Fruit fly (Drosophila melanogaster) whole organism, embryonic: ENCODE results near the gene Send2.

Experiments
- Ada2b ChIP-seq: fragments of 200-800 bp; sonication (Bioruptor generic); IDR thresholded peaks from 2 replicates; pipeline ENCODE4 v1.3.6; 2022; ENCODE audit warnings: missing biosample characterization, missing genetic modification characterization
- BEAF-32 ChIP-seq: fragments of 200-800 bp; sonication (Bioruptor generic); optimal IDR thresholded peaks from 3 replicates; lab custom pipeline; 2017; ENCODE audit warnings: missing biosample characterization, missing genetic modification characterization, mild to moderate bottlenecking, moderate library complexity, missing genetic modification reagents
- Bteb2 ChIP-seq: fragments of 200-800 bp; sonication (Bioruptor generic); optimal IDR thresholded peaks from 2 replicates; lab custom pipeline; 2016; ENCODE audit warnings: missing biosample characterization, missing genetic modification characterization
- CG11085 ChIP-seq: fragments of 200-800 bp; sonication (Bioruptor generic); IDR thresholded peaks from 2 replicates; pipeline ENCODE4 v1.3.6; 2022; ENCODE audit warnings: missing biosample characterization, missing genetic modification characterization
- CG12071 ChIP-seq: fragments of 200-800 bp; sonication (Bioruptor generic); optimal IDR thresholded peaks from 3 replicates; lab custom pipeline; 2018; ENCODE audit warnings: missing biosample characterization, mild to moderate bottlenecking, missing genetic modification characterization
- CG1233 ChIP-seq: fragments of 200-800 bp; sonication (Bioruptor generic); optimal IDR thresholded peaks from 4 replicates; lab custom pipeline; 2018; ENCODE audit warnings: missing biosample characterization, mild to moderate bottlenecking, missing genetic modification characterization
- CG2199 ChIP-seq: fragments of 200-800 bp; sonication (Bioruptor generic); IDR thresholded peaks from 3 replicates; pipeline ENCODE4 v1.3.6; 2022; ENCODE audit warnings: missing biosample characterization, missing genetic modification characterization
- CG2678 ChIP-seq: fragments of 200-800 bp; sonication (Bioruptor generic); optimal IDR thresholded peaks from 3 replicates; lab custom pipeline; 2019; ENCODE audit warnings: missing biosample characterization, mild to moderate bottlenecking, missing genetic modification characterization, moderate library complexity
- CG3065 ChIP-seq: fragments of 200-800 bp; sonication (Bioruptor generic); optimal IDR thresholded peaks from 2 replicates; lab custom pipeline; 2016; ENCODE audit warnings: missing biosample characterization, missing genetic modification characterization
- CG3726 ChIP-seq: fragments of 200-800 bp; sonication (Bioruptor generic); IDR thresholded peaks from 3 replicates; pipeline ENCODE4, ENCODE4 v1.3.6; 2022; ENCODE audit warnings: missing biosample characterization, missing genetic modification characterization
- CG4404 ChIP-seq: fragments of 200-800 bp; sonication (Bioruptor generic); IDR thresholded peaks from 2 replicates; pipeline ENCODE4 v1.3.6; 2022; ENCODE audit warnings: missing biosample characterization, missing genetic modification characterization
- CG5953 ChIP-seq: fragments of 200-800 bp; sonication (Bioruptor generic); IDR thresholded peaks from 2 replicates; pipeline ENCODE4 v1.3.6; 2022; ENCODE audit warnings: missing biosample characterization, missing genetic modification characterization
- CG6175 ChIP-seq: fragments of 200-800 bp; sonication (Bioruptor generic); IDR thresholded peaks from 3 replicates; pipeline ENCODE4 v1.3.6; 2022; ENCODE audit warnings: missing biosample characterization, missing genetic modification characterization
- CG6813 ChIP-seq: fragments of 200-800 bp; sonication (Bioruptor generic); optimal IDR thresholded peaks from 2 replicates; lab custom pipeline; 2017; ENCODE audit warnings: missing biosample characterization, missing genetic modification characterization, mild to moderate bottlenecking, moderate library complexity, missing genetic modification reagents
- CG8290 ChIP-seq, 3 experiments: fragments of 200-800 bp; sonication (Bioruptor generic); optimal IDR thresholded peaks; 2 replicates each; lab custom pipeline; 2016 to 2019; ENCODE audit warnings: missing biosample characterization in 3 of 3, missing genetic modification characterization in 3 of 3, mild to moderate bottlenecking in 2 of 3, moderate library complexity in 1 of 3
- Ets65A ChIP-seq: fragments of 200-800 bp; sonication (Bioruptor generic); peaks from one replicate; lab custom pipeline; 2016; ENCODE audit warnings: missing biosample characterization, missing genetic modification characterization
- Ets97D ChIP-seq: fragments of 200-800 bp; sonication (Bioruptor generic); optimal IDR thresholded peaks from 3 replicates; lab custom pipeline; 2016; ENCODE audit warnings: missing biosample characterization, missing genetic modification characterization
- HLH4C ChIP-seq: fragments of 200-800 bp; sonication (Bioruptor generic); IDR thresholded peaks from 3 replicates; pipeline ENCODE4 v1.3.6; 2022; ENCODE audit warnings: missing biosample characterization, missing genetic modification characterization; ENCODE audit not compliant: partially characterized antibody
- HLHmδ ChIP-seq: fragments of 200-800 bp; sonication (Bioruptor generic); optimal IDR thresholded peaks from 2 replicates; lab custom pipeline; 2018; ENCODE audit warnings: missing biosample characterization, mild to moderate bottlenecking, missing genetic modification characterization, moderate library complexity
- MTF-1 ChIP-seq: fragments of 200-800 bp; sonication (Bioruptor generic); optimal IDR thresholded peaks from 2 replicates; lab custom pipeline; 2018; ENCODE audit warnings: missing biosample characterization, mild to moderate bottlenecking, missing genetic modification characterization, borderline replicate concordance
- Mad ChIP-seq: fragments of 200-800 bp; sonication (Bioruptor generic); optimal IDR thresholded peaks from 2 replicates; lab custom pipeline; 2016; ENCODE audit warnings: missing biosample characterization, missing genetic modification characterization
- Max ChIP-seq: fragments of 200-800 bp; sonication (Bioruptor generic); optimal IDR thresholded peaks from 2 replicates; lab custom pipeline; 2016; ENCODE audit warnings: missing biosample characterization, mild to moderate bottlenecking, missing genetic modification characterization
- NC2β ChIP-seq: fragments of 200-800 bp; sonication (Bioruptor generic); optimal IDR thresholded peaks from 2 replicates; lab custom pipeline; 2016; ENCODE audit warnings: missing biosample characterization, missing genetic modification characterization
- Nf-YC ChIP-seq: fragments of 200-800 bp; optimal IDR thresholded peaks from 3 replicates; lab custom pipeline; 2019; ENCODE audit warnings: missing biosample characterization, mild to moderate bottlenecking, missing genetic modification characterization, moderate library complexity
- Ravus ChIP-seq: fragments of 200-800 bp; sonication (Bioruptor generic); IDR thresholded peaks from 2 replicates; pipeline ENCODE4 v1.3.6; 2022; ENCODE audit warnings: missing biosample characterization, missing genetic modification characterization
- Rfx ChIP-seq: fragments of 200-800 bp; sonication (Bioruptor generic); IDR thresholded peaks from 2 replicates; pipeline ENCODE4 v1.3.6; 2022; ENCODE audit warnings: missing biosample characterization, missing genetic modification characterization
- Rx ChIP-seq: fragments of 200-800 bp; sonication (Bioruptor generic); IDR thresholded peaks from 2 replicates; pipeline ENCODE4 v1.3.6; 2022; ENCODE audit warnings: missing biosample characterization, missing genetic modification characterization
- Side ChIP-seq: fragments of 200-800 bp; sonication (Bioruptor generic); optimal IDR thresholded peaks from 2 replicates; lab custom pipeline; 2016; ENCODE audit warnings: missing biosample characterization, missing genetic modification characterization
- Sry-β ChIP-seq: fragments of 200-800 bp; sonication (Bioruptor generic); optimal IDR thresholded peaks from 2 replicates; lab custom pipeline; 2018; ENCODE audit warnings: missing biosample characterization, mild to moderate bottlenecking, missing genetic modification characterization, moderate library complexity
- Ssrp ChIP-seq: fragments of 200-800 bp; sonication (Bioruptor generic); optimal IDR thresholded peaks from 2 replicates; lab custom pipeline; 2018; ENCODE audit warnings: missing biosample characterization, mild to moderate bottlenecking, missing genetic modification characterization, moderate library complexity
- Vsx1 ChIP-seq: fragments of 200-800 bp; sonication (Bioruptor generic); optimal IDR thresholded peaks from 2 replicates; lab custom pipeline; 2017; ENCODE audit warnings: missing biosample characterization, mild to moderate bottlenecking, missing genetic modification characterization, missing genetic modification reagents
- YL-1 ChIP-seq: fragments of 200-800 bp; sonication (Bioruptor generic); optimal IDR thresholded peaks from 3 replicates; lab custom pipeline; 2017; ENCODE audit warnings: missing biosample characterization, mild to moderate bottlenecking, missing genetic modification characterization
- ab ChIP-seq: fragments of 200-800 bp; sonication (Bioruptor generic); optimal IDR thresholded peaks from 2 replicates; lab custom pipeline; 2016; ENCODE audit warnings: missing biosample characterization, missing genetic modification characterization
- amos ChIP-seq: fragments of 200-800 bp; sonication (Bioruptor generic); IDR thresholded peaks from 2 replicates; pipeline ENCODE4 v1.3.6; 2022; ENCODE audit warnings: missing biosample characterization, missing genetic modification characterization; ENCODE audit not compliant: partially characterized antibody
- ash1 ChIP-seq: fragments of 200-800 bp; sonication (Bioruptor generic); optimal IDR thresholded peaks from 2 replicates; lab custom pipeline; 2018; ENCODE audit warnings: missing biosample characterization, mild to moderate bottlenecking, missing genetic modification characterization
- cad ChIP-seq: fragments of >200 bp; optimal IDR thresholded peaks from 2 replicates; lab custom pipeline; 2017; ENCODE audit warnings: missing biosample characterization, missing genetic modification characterization
- chm ChIP-seq: fragments of 200-800 bp; sonication (Bioruptor generic); IDR thresholded peaks from 2 replicates; pipeline ENCODE4 v1.3.6; 2022; ENCODE audit warnings: missing biosample characterization, missing genetic modification characterization
- ci ChIP-seq: fragments of 200-800 bp; sonication (Bioruptor generic); IDR thresholded peaks from 3 replicates; pipeline ENCODE4 v1.3.6; 2022; ENCODE audit warnings: missing biosample characterization, missing genetic modification characterization
- dm ChIP-seq: fragments of 200-800 bp; sonication (Bioruptor generic); optimal IDR thresholded peaks from 3 replicates; lab custom pipeline; 2016; ENCODE audit warnings: missing biosample characterization, missing genetic modification characterization
- eve ChIP-seq, 2 experiments: fragments of >200 bp; optimal IDR thresholded peaks; 2 replicates each; lab custom pipeline; 2017; ENCODE audit warnings: missing biosample characterization in 2 of 2, missing genetic modification characterization in 2 of 2
- ewg ChIP-seq: fragments of 200-800 bp; sonication (Bioruptor generic); optimal IDR thresholded peaks from 3 replicates; lab custom pipeline; 2017; ENCODE audit warnings: mild to moderate bottlenecking, missing biosample characterization, missing genetic modification reagents, missing genetic modification characterization
- exex ChIP-seq: fragments of 200-800 bp; sonication (Bioruptor generic); optimal IDR thresholded peaks from 4 replicates; lab custom pipeline; 2018; ENCODE audit warnings: missing biosample characterization, mild to moderate bottlenecking, missing genetic modification characterization, moderate library complexity
- fd96Cb ChIP-seq: fragments of 200-800 bp; sonication (Bioruptor generic); optimal IDR thresholded peaks from 2 replicates; lab custom pipeline; 2018; ENCODE audit warnings: missing biosample characterization, mild to moderate bottlenecking, missing genetic modification characterization, moderate library complexity
- gcm ChIP-seq: fragments of 200-800 bp; sonication (Bioruptor generic); optimal IDR thresholded peaks from 2 replicates; lab custom pipeline; 2019; ENCODE audit warnings: missing biosample characterization, mild to moderate bottlenecking, missing genetic modification characterization, moderate library complexity
- insv ChIP-seq, 2 experiments: fragments of 200-800 bp; sonication (Bioruptor generic); optimal IDR thresholded peaks; 3 replicates each; lab custom pipeline; 2016 to 2018; ENCODE audit warnings: missing biosample characterization in 2 of 2, missing genetic modification characterization in 2 of 2
- kay ChIP-seq: fragments of 200-800 bp; sonication (Bioruptor generic); optimal IDR thresholded peaks from 2 replicates; lab custom pipeline; 2016; ENCODE audit warnings: missing biosample characterization, missing genetic modification characterization
- kni ChIP-seq: fragments of 200-800 bp; sonication (Bioruptor generic); optimal IDR thresholded peaks from 3 replicates; lab custom pipeline; 2017; ENCODE audit warnings: mild to moderate bottlenecking, missing biosample characterization, missing genetic modification reagents, missing genetic modification characterization
- luna ChIP-seq: fragments of 200-800 bp; sonication (Bioruptor generic); optimal IDR thresholded peaks from 2 replicates; lab custom pipeline; 2016; ENCODE audit warnings: missing biosample characterization, missing genetic modification characterization
- peb ChIP-seq: fragments of 200-800 bp; sonication (Bioruptor generic); IDR thresholded peaks from 2 replicates; pipeline ENCODE4 v1.3.6; 2022; ENCODE audit warnings: missing biosample characterization, missing genetic modification characterization
- trh ChIP-seq: fragments of 200-800 bp; sonication (Bioruptor generic); optimal IDR thresholded peaks from 2 replicates; lab custom pipeline; 2016; ENCODE audit warnings: missing biosample characterization, missing genetic modification characterization
- vnd ChIP-seq: fragments of 200-800 bp; sonication (Bioruptor generic); IDR thresholded peaks from 3 replicates; pipeline ENCODE4 v1.3.6; 2022; ENCODE audit warnings: missing biosample characterization, missing genetic modification characterization; ENCODE audit not compliant: partially characterized antibody
- vvl ChIP-seq: fragments of 200-800 bp; sonication (Bioruptor generic); IDR thresholded peaks from 2 replicates; pipeline ENCODE4 v1.3.6; 2022; ENCODE audit warnings: missing biosample characterization, missing genetic modification characterization

Gene Send2

dm6 chr2L:14367274-14367669 is 20.8 kb upstream of the Send2 start (continued):
- TF ChIP-seq ash1 (GFP tag; lab: Kevin White, UChicago) (no peak), amos (GFP tag; lab: Robert Waterston, UW) (no peak), HLH4C (GFP tag; lab: Robert Waterston, UW) (no peak), gcm (GFP tag; lab: Kevin White, UChicago) (no peak), MTF-1 (no peak), Rfx (GFP tag; lab: Robert Waterston, UW) (no peak), Ets97D (no peak), fd96Cb (tag; lab: Kevin White, UChicago) (peak; percentile 58), Mad (GFP tag; lab: Kevin White, UChicago) (no peak), Max (GFP tag; lab: Kevin White, UChicago) (peak; percentile 31), CG6175 (GFP tag; lab: Robert Waterston, UW) (no peak), CG4404 (GFP tag; lab: Robert Waterston, UW) (no peak), Sry-β (GFP tag; lab: Kevin White, UChicago) (no peak), ci (GFP tag; lab: Robert Waterston, UW) (no peak), BEAF-32 (GFP tag; lab: Kevin White, UChicago) (no peak), Vsx1 (GFP tag; lab: Kevin White, UChicago) (no peak), Ravus (no peak), CG6813 (GFP tag; lab: Kevin White, UChicago) (peak; percentile 36), NC2β (GFP tag; lab: Kevin White, UChicago) (no peak), Rx (GFP tag; lab: Robert Waterston, UW) (no peak), CG3065 (no peak), CG8290 (GFP tag; optimal IDR thresholded peaks at IDR 0.05; lab: Kevin White, UChicago) (no peak), CG8290 (tag; optimal IDR thresholded peaks at IDR 0.05; lab: Kevin White, UChicago) (no peak), peb (GFP tag; lab: Robert Waterston, UW) (no peak), ewg (GFP tag; lab: Kevin White, UChicago) (peak; percentile 20), dm (GFP tag; lab: Kevin White, UChicago) (no peak), Bteb2 (GFP tag; lab: Kevin White, UChicago) (no peak), cad (GFP tag; lab: Kevin White, UChicago) (no peak), insv (GFP tag; optimal IDR thresholded peaks at IDR 0.05; lab: Kevin White, UChicago) (no peak), CG2678 (tag; lab: Kevin White, UChicago) (peak; percentile 77), Ssrp (peak; percentile 29), eve (GFP tag; optimal IDR thresholded peaks at IDR 0.05; lab: Kevin White, UChicago) (no peak), Side (no peak), vnd (GFP tag; lab: Robert Waterston, UW) (no peak), CG3726 (no peak), kay (GFP tag; lab: Kevin White, UChicago) (no peak), vvl (peak; percentile 39; the same call in 1 of the 2 replicates), exex (tag; lab: Kevin White, UChicago) (no peak), chm (GFP tag; lab: Robert Waterston, UW) (no peak), CG1233 (GFP tag; lab: Kevin White, UChicago) (peak; percentile 23), Nf-YC (tag; lab: Kevin White, UChicago) (peak; percentile 42), CG11085 (GFP tag; lab: Robert Waterston, UW) (no peak), CG5953 (GFP tag; lab: Robert Waterston, UW) (no peak), Ada2b (GFP tag; lab: Robert Waterston, UW) (peak; percentile 50), luna (GFP tag; lab: Kevin White, UChicago) (no peak), Ets65A (no peak), kni (no peak), trh (no peak), ab (GFP tag; lab: Kevin White, UChicago) (no peak), CG2199 (no peak), YL-1 (GFP tag; lab: Kevin White, UChicago) (no peak), HLHmδ (GFP tag; lab: Kevin White, UChicago) (no peak), CG12071 (GFP tag; lab: Kevin White, UChicago) (no peak)
